Worm (Caenorhabditis elegans): ENCODE measurements around the gene ztf-1.

Gene ztf-1

ce11 chrIII:8801864-8802818 lies 10.0 kb upstream of the ztf-1 start (continued):
- TF ChIP-seq mab-9 (GFP tag; IDR thresholded peaks at IDR 0.05) (peak; percentile 51), nhr-76 (tag; optimal IDR thresholded peaks at IDR 0.05) (peak; percentile 47), nhr-84 (tag; optimal IDR thresholded peaks at IDR 0.05) (no peak), sup-37 (GFP tag; optimal IDR thresholded peaks at IDR 0.05) (peak; percentile 87), tlp-1 (tag; optimal IDR thresholded peaks at IDR 0.05) (no peak), nhr-12 (tag; optimal IDR thresholded peaks at IDR 0.05) (peak; percentile 47), ces-1 (GFP tag; optimal IDR thresholded peaks at IDR 0.05) (no peak), C16A3.4 (tag; optimal IDR thresholded peaks at IDR 0.05) (peak; percentile 91), irx-1 (tag; optimal IDR thresholded peaks at IDR 0.05) (peak; percentile 94), dsc-1 (tag; optimal IDR thresholded peaks at IDR 0.05) (peak; percentile 96), ets-5 (GFP tag; IDR thresholded peaks at IDR 0.05) (no peak), zag-1 (tag; optimal IDR thresholded peaks at IDR 0.05) (peak; percentile 98), pax-3 (tag; optimal IDR thresholded peaks at IDR 0.05) (peak; percentile 83), lin-15B (tag; optimal IDR thresholded peaks at IDR 0.05) (peak; percentile 9), lin-14 (GFP tag; optimal IDR thresholded peaks at IDR 0.05) (peak; percentile 99), rnt-1 (tag; optimal IDR thresholded peaks at IDR 0.05) (peak; percentile 91), sptf-1 (tag; optimal IDR thresholded peaks at IDR 0.05) (no peak), lir-3 (tag; optimal IDR thresholded peaks at IDR 0.05; ENCODE audit: poor library complexity) (peak; percentile 81), mep-1 (tag; optimal IDR thresholded peaks at IDR 0.05) (peak; percentile 98), egl-27 (tag; optimal IDR thresholded peaks at IDR 0.05) (peak; percentile 95 to 96), ceh-90 (tag; optimal IDR thresholded peaks at IDR 0.05) (no peak), unc-30 (tag; optimal IDR thresholded peaks at IDR 0.05) (no peak), grh-1 (GFP tag; IDR thresholded peaks at IDR 0.05) (peak; percentile 82), pag-3 (tag; optimal IDR thresholded peaks at IDR 0.05; ENCODE audit: borderline replicate concordance, insufficient read depth) (no peak), aha-1 (tag; optimal IDR thresholded peaks at IDR 0.05) (peak; percentile 92), xbp-1 (tag; optimal IDR thresholded peaks at IDR 0.05) (peak; percentile 93), hlh-4 (tag; optimal IDR thresholded peaks at IDR 0.05) (no peak), unc-62 (GFP tag; optimal IDR thresholded peaks at IDR 0.05) (peak; percentile 22), vab-15 (tag; optimal IDR thresholded peaks at IDR 0.05) (peak; percentile 86), elt-2 (tag; optimal IDR thresholded peaks at IDR 0.05) (peak; percentile 90), ceh-82 (tag; optimal IDR thresholded peaks at IDR 0.05) (peak; percentile 69 to 96 (median 96)), lin-13 (GFP tag; optimal IDR thresholded peaks at IDR 0.05) (peak; percentile 95), C34B4.2 (tag; optimal IDR thresholded peaks at IDR 0.05) (no peak), unc-130 (tag; optimal IDR thresholded peaks at IDR 0.05) (peak; percentile 77), nhr-11 (tag; optimal IDR thresholded peaks at IDR 0.05) (peak; percentile 95), ztf-4 (tag; optimal IDR thresholded peaks at IDR 0.05) (peak; percentile 96), blmp-1 (tag; optimal IDR thresholded peaks at IDR 0.05) (peak; percentile 85), efl-1 (optimal IDR thresholded peaks at IDR 0.05) (peak; percentile 90 to 97), efl-1 (GFP tag; optimal IDR thresholded peaks at IDR 0.05 in 1 of 2) (peak; percentile 70 to 97)

ce11 chrIII:8801352-8801863 lies 9.3 kb upstream of the ztf-1 start:
- TF ChIP-seq hlh-4 (tag; optimal IDR thresholded peaks at IDR 0.05) (no peak), ceh-90 (tag; optimal IDR thresholded peaks at IDR 0.05) (no peak), zag-1 (tag; optimal IDR thresholded peaks at IDR 0.05) (no peak), grh-1 (GFP tag; IDR thresholded peaks at IDR 0.05) (peak; percentile 40; the same call in 1 of the 2 replicates), ztf-4 (tag; optimal IDR thresholded peaks at IDR 0.05) (no peak), efl-1 (optimal IDR thresholded peaks at IDR 0.05) (no peak), efl-1 (GFP tag; optimal IDR thresholded peaks at IDR 0.05 in 1 of 2) (no peak), blmp-1 (tag; optimal IDR thresholded peaks at IDR 0.05) (peak; percentile 74), nhr-237 (tag; optimal IDR thresholded peaks at IDR 0.05) (no peak), nhr-28 (tag; optimal IDR thresholded peaks at IDR 0.05) (no peak), fkh-4 (tag; optimal IDR thresholded peaks at IDR 0.05; ENCODE audit: borderline replicate concordance) (no peak), lin-13 (GFP tag; optimal IDR thresholded peaks at IDR 0.05) (peak; percentile 23), dsc-1 (tag; optimal IDR thresholded peaks at IDR 0.05) (no peak), ztf-11 (tag; optimal IDR thresholded peaks at IDR 0.05) (no peak), skn-1 (tag; optimal IDR thresholded peaks at IDR 0.05) (peak; percentile 18), lsy-2 (tag; optimal IDR thresholded peaks at IDR 0.05) (no peak), snpc-4 (tag; optimal IDR thresholded peaks at IDR 0.05) (no peak), C16A3.4 (tag; optimal IDR thresholded peaks at IDR 0.05) (peak; percentile 0), mdl-1 (tag; optimal IDR thresholded peaks at IDR 0.05) (peak in 1 of 2 experiments; percentile 14), unc-130 (tag; optimal IDR thresholded peaks at IDR 0.05) (peak; percentile 49), elt-3 (tag; optimal IDR thresholded peaks at IDR 0.05) (peak in 3 of 6 experiments; percentile 16 to 81 (median 68)), ceh-82 (tag; optimal IDR thresholded peaks at IDR 0.05) (peak in 1 of 3 experiments; percentile 5)
